Fruit fly (Drosophila melanogaster) S2 (cell line): ENCODE measurements around the gene CG14086.

ENCODE experiments used
- CG8478 ChIP-seq: fragments of >200 bp; optimal IDR thresholded peaks from 2 replicates; lab custom pipeline; 2018
- CTCF ChIP-seq, 2 experiments: fragments of >200 bp; optimal IDR thresholded peaks; 2 replicates each; lab custom pipeline; 2018

The CG14086 gene

dm6 chr3L:19260278-19260803, 15.2 kb upstream of the CG14086 start, which contains the start of gene nes:
nes (minus strand) TSS chr3L:19260679.
- TF ChIP-seq CG8478 (lab: Kevin White, UChicago): no peak
- no peak for TF ChIP-seq CTCF (optimal IDR thresholded peaks at IDR 0.05; lab: Kevin White, UChicago)

dm6 chr3L:19261213-19261612, 14.4 kb upstream of the CG14086 start, which contains the start of gene Bet1:
Bet1 (plus strand) TSS chr3L:19261394.
- no peak for TF ChIP-seq CG8478 (lab: Kevin White, UChicago)
- TF ChIP-seq CTCF (optimal IDR thresholded peaks at IDR 0.05; lab: Kevin White, UChicago): no peak

dm6 chr3L:19261720-19262119, 13.9 kb upstream of the CG14086 start:
- TF ChIP-seq CTCF (optimal IDR thresholded peaks at IDR 0.05; lab: Kevin White, UChicago) (no peak), CG8478 (lab: Kevin White, UChicago) (no peak)

- TF ChIP-seq CG8478 (lab: Kevin White, UChicago) (no peak), CTCF (optimal IDR thresholded peaks at IDR 0.05; lab: Kevin White, UChicago) (no peak)
Observed at dm6 chr3L:19263480-19264140, 12.0 kb upstream of the CG14086 start, which contains the start of the genes CG42374 and Mettl5. CG42374 (plus strand) TSS chr3L:19263766. Mettl5 (plus strand) TSS chr3L:19263766.

dm6 chr3L:19264141-19264487, 11.5 kb upstream of the CG14086 start, which contains the start of gene Max:
Max (minus strand) TSS chr3L:19264184.
- TF ChIP-seq CTCF (optimal IDR thresholded peaks at IDR 0.05; lab: Kevin White, UChicago): peak in 1 of 2 experiments; percentile 1
- no peak for TF ChIP-seq CG8478 (lab: Kevin White, UChicago)

dm6 chr3L:19265761-19266160, 9.8 kb upstream of the CG14086 start, which contains the start of gene CG45081:
CG45081 (plus strand) TSS chr3L:19266061.
- TF ChIP-seq CTCF (optimal IDR thresholded peaks at IDR 0.05; lab: Kevin White, UChicago): no peak
- no peak for TF ChIP-seq CG8478 (lab: Kevin White, UChicago)

- TF ChIP-seq CTCF (optimal IDR thresholded peaks at IDR 0.05; lab: Kevin White, UChicago) (no peak), CG8478 (lab: Kevin White, UChicago) (no peak)
Observed at dm6 chr3L:19268720-19269401, 6.7 kb upstream of the CG14086 start, which contains the start of the genes Aldh7A1 and CG14085. Aldh7A1 (minus strand) TSS chr3L:19268913. CG14085 (plus strand) TSS chr3L:19269351.

dm6 chr3L:19270542-19270941, 5.0 kb upstream of the CG14086 start, which contains the start of gene CG14088:
CG14088 (minus strand) TSS chr3L:19270642.
- TF ChIP-seq CTCF (optimal IDR thresholded peaks at IDR 0.05; lab: Kevin White, UChicago): no peak
- TF ChIP-seq CG8478 (lab: Kevin White, UChicago): no peak

- no peak for TF ChIP-seq CTCF (optimal IDR thresholded peaks at IDR 0.05; lab: Kevin White, UChicago)
Observed at dm6 chr3L:19280283-19280682, 4.7 kb downstream of the CG14086 start.

- TF ChIP-seq CG8478 (lab: Kevin White, UChicago): no peak
- no peak for TF ChIP-seq CTCF (optimal IDR thresholded peaks at IDR 0.05; lab: Kevin White, UChicago)
Observed at dm6 chr3L:19280700-19281099, 5.1 kb downstream of the CG14086 start, which contains the start of gene CG14089. CG14089 (minus strand) TSS chr3L:19280800.

- TF ChIP-seq CG8478 (lab: Kevin White, UChicago): no peak
- TF ChIP-seq CTCF (optimal IDR thresholded peaks at IDR 0.05; lab: Kevin White, UChicago): no peak
Observed at dm6 chr3L:19288395-19288969, 12.9 kb downstream of the CG14086 start.

- TF ChIP-seq CTCF (optimal IDR thresholded peaks at IDR 0.05; lab: Kevin White, UChicago) (no peak), CG8478 (lab: Kevin White, UChicago) (no peak)
Observed at dm6 chr3L:19289411-19289810, 13.8 kb downstream of the CG14086 start.

- no peak for TF ChIP-seq CG8478 (lab: Kevin White, UChicago)
- no peak for TF ChIP-seq CTCF (optimal IDR thresholded peaks at IDR 0.05; lab: Kevin White, UChicago)
Observed at dm6 chr3L:19291465-19292413, 16.1 kb downstream of the CG14086 start.
